Worm (Caenorhabditis elegans) whole organism, early embryonic: ENCODE data around the gene vars-1.
A peak's percentile ranks its signal among the peaks of the same experiment; 100 is the strongest.

Experiments used
- B0310.2 ChIP-seq: sonication (generic microtip); optimal IDR thresholded peaks from 2 replicates; lab custom pipeline; 2016; ENCODE audit warnings: mild to moderate bottlenecking, missing genetic modification characterization, missing compliant biosample characterization
- F13C5.2 ChIP-seq: sonication (generic microtip); optimal IDR thresholded peaks from 2 replicates; lab custom pipeline; 2017; ENCODE audit warnings: mild to moderate bottlenecking, missing genetic modification characterization, inconsistent platforms, missing compliant biosample characterization
- aly-1 ChIP-seq: sonication (generic microtip); optimal IDR thresholded peaks from 2 replicates; lab custom pipeline; 2016; ENCODE audit warnings: missing genetic modification characterization, missing compliant biosample characterization
- ama-1 ChIP-seq: fragments of 150-350 bp; optimal IDR thresholded peaks from 2 replicates; lab custom pipeline; 2014
- ceh-13 ChIP-seq: fragments of 200-800 bp; sonication (Bioruptor generic); optimal IDR thresholded peaks from 2 replicates; lab custom pipeline; 2018; ENCODE audit warnings: mild to moderate bottlenecking, missing genetic modification characterization, missing compliant biosample characterization
- ceh-36 ChIP-seq: sonication (generic microtip); optimal IDR thresholded peaks from 2 replicates; lab custom pipeline; 2016; ENCODE audit warnings: missing genetic modification characterization, inconsistent platforms, missing compliant biosample characterization
- ets-7 ChIP-seq: sonication (generic microtip); optimal IDR thresholded peaks from 2 replicates; lab custom pipeline; 2016; ENCODE audit warnings: missing genotype, missing genetic modification characterization, missing compliant biosample characterization
- flt-1 ChIP-seq: fragments of 200-800 bp; sonication (Bioruptor generic); IDR thresholded peaks from 2 replicates; pipeline ENCODE4 v1.3.6; 2022; ENCODE audit warnings: missing genetic modification characterization, missing compliant biosample characterization
- hmbx-1 ChIP-seq: sonication (generic microtip); optimal IDR thresholded peaks from 2 replicates; lab custom pipeline; 2016; ENCODE audit warnings: mild to moderate bottlenecking, missing genetic modification characterization, missing compliant biosample characterization
- hmg-4 ChIP-seq: fragments of 200-800 bp; sonication (Bioruptor generic); optimal IDR thresholded peaks from 2 replicates; lab custom pipeline; 2018; ENCODE audit warnings: mild to moderate bottlenecking, missing genetic modification characterization, missing compliant biosample characterization
- hnd-1 ChIP-seq: sonication (generic microtip); optimal IDR thresholded peaks from 2 replicates; lab custom pipeline; 2016; ENCODE audit warnings: missing genetic modification characterization, missing compliant biosample characterization
- pes-1 ChIP-seq: fragments of 200-800 bp; sonication (Bioruptor generic); IDR thresholded peaks from 2 replicates; pipeline ENCODE4 v1.3.6; 2022; ENCODE audit warnings: missing genetic modification reagents, missing genetic modification characterization, missing compliant biosample characterization
- scrt-1 ChIP-seq: fragments of 200-800 bp; sonication (Bioruptor generic); IDR thresholded peaks from 2 replicates; pipeline ENCODE4 v1.3.6; 2022; ENCODE audit warnings: missing genetic modification characterization, missing compliant biosample characterization
- sea-1 ChIP-seq: fragments of 200-800 bp; sonication (Bioruptor generic); conservative IDR thresholded peaks from 2 replicates; pipeline ENCODE4 v1.3.6; 2022; ENCODE audit warnings: missing genetic modification characterization, missing compliant biosample characterization
- tbx-11 ChIP-seq: fragments of 200-800 bp; sonication (Bioruptor generic); IDR thresholded peaks from 2 replicates; pipeline ENCODE4 v1.3.6; 2022; ENCODE audit warnings: missing genetic modification characterization, missing compliant biosample characterization
- tbx-37 ChIP-seq: fragments of 200-800 bp; sonication (Bioruptor generic); conservative IDR thresholded peaks from 2 replicates; pipeline ENCODE4 v1.3.6; 2022; ENCODE audit warnings: missing genetic modification reagents, missing genetic modification characterization, missing compliant biosample characterization
- tra-4 ChIP-seq: sonication (generic microtip); optimal IDR thresholded peaks from 2 replicates; lab custom pipeline; 2017; ENCODE audit warnings: missing genetic modification characterization, missing compliant biosample characterization

Gene vars-1

DNA sequence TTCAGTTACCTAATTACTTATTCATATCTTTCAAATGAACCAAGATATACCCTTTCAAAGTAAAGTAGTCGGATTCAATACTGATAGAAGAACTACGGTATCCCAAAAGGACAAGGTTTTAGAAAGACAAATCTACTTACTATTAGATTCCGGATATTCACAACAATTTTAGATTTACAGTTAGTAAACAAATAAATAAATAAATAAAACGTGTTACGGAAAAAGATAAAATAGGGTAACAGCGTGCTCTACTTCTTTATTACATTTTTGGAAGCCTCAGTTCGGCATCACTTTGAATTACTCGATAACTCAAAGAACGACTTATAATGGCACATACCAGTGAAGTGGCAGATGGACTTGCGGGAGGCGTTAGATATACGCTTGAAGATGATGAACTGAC, 26.2 kb upstream of the vars-1 start, which contains the start of gene Y97E10AR.8:
TSS of gene Y97E10AR.8 (plus strand) at position 301 of the 400 bp plus-strand sequence.
- TF ChIP-seq hmg-4 (GFP tag; lab: Kevin White, UChicago) = no peak
- no peak for TF ChIP-seq tbx-37
- TF ChIP-seq ceh-13 = no peak
- TF ChIP-seq tbx-11 (GFP tag; lab: Robert Waterston, UW) = no peak
- TF ChIP-seq ets-7 = no peak

DNA sequence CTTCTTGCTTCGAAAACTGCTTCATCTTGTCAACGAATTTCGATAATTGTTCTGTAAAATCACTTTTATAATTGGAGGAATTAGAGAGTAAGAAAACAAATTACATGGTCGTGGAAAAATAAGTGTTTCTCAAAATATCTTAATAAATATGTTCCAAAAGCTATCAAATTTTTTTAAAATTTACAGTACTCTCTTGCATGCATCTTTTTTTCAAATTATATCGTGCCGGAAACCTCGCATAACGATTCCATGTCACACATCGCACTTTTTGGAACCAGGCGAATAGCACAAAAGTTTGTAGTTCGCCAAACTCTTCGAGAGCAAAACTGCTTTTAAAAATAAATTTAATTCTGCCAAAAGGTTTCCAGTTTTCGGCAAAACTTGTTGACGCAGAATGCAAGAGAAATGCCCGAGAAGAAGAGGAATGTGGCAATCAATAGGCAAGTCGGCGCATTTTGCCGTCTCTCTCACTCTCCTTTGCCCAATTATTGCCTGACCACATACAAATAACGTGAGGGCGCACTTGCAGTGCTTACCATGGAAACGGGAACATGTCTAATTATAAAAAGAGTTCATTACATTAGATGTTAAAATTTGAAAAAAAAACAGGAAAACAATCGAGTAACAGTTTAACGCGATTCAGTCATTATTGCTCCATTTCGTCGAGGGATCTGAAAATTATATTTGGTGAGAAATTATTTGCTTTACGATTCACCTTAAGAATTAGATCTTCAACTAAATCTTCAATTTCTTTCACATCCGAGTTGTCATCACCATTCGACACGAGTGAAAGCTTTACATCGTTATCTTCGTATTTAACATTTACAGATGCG, 23.5 kb upstream of the vars-1 start, which contains the start of gene Y97E10AR.3:
TSS of gene Y97E10AR.3 (minus strand) at position 51 of the 833 bp plus-strand sequence.
- TF ChIP-seq hmbx-1 (tag; lab: Kevin White, UChicago) = no peak
- TF ChIP-seq scrt-1 (GFP tag; lab: Robert Waterston, UW) = no peak
- TF ChIP-seq ama-1 (lab: Kevin White, UChicago) = no peak
- TF ChIP-seq aly-1 (tag; lab: Kevin White, UChicago) = no peak
- TF ChIP-seq tbx-11 (GFP tag; lab: Robert Waterston, UW) = no peak
- no peak for TF ChIP-seq ceh-13
- TF ChIP-seq tbx-37 = no peak
- no peak for TF ChIP-seq ceh-36 (tag; lab: Kevin White, UChicago)
- TF ChIP-seq pes-1 (GFP tag; lab: Robert Waterston, UW) = no peak
- no peak for TF ChIP-seq hmg-4 (GFP tag; lab: Kevin White, UChicago)
- TF ChIP-seq hnd-1 (tag; lab: Kevin White, UChicago) = no peak
- TF ChIP-seq ets-7 = no peak
- TF ChIP-seq F13C5.2 = no peak
- no peak for TF ChIP-seq flt-1 (GFP tag; lab: Robert Waterston, UW)
- TF ChIP-seq B0310.2 (tag; lab: Kevin White, UChicago) = no peak
- TF ChIP-seq sea-1 (GFP tag; lab: Robert Waterston, UW) = no peak
- TF ChIP-seq tra-4 (tag; lab: Kevin White, UChicago) = no peak

DNA sequence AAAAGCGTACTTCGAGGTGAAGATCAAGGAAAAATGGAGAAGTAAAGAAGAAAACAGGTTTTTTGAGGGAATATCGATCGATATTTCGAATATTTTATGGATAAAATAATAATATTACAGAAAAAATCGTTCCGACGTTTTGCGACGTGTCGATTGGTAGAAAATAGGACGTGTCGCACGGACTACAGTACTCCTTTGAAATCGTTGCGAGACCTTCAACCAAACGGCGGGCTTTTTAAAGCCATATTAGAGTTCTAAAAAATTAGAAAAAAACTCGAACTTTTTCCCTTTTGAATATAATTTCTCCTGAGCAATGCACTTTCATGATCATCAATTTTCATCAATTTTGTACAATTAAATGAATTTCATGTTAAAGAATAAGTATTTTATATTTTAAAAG, 21.1 kb upstream of the vars-1 start, which contains the start of gene Y97E10AR.4:
TSS of gene Y97E10AR.4 (minus strand) at position 131 of the 400 bp plus-strand sequence.
- TF ChIP-seq ama-1 (lab: Kevin White, UChicago) = no peak
- no peak for TF ChIP-seq scrt-1 (GFP tag; lab: Robert Waterston, UW)
- TF ChIP-seq ceh-36 (tag; lab: Kevin White, UChicago) = no peak
- TF ChIP-seq sea-1 (GFP tag; lab: Robert Waterston, UW) = no peak
- TF ChIP-seq pes-1 (GFP tag; lab: Robert Waterston, UW) = no peak
- TF ChIP-seq hmg-4 (GFP tag; lab: Kevin White, UChicago) = no peak
- TF ChIP-seq B0310.2 (tag; lab: Kevin White, UChicago) = no peak
- no peak for TF ChIP-seq tra-4 (tag; lab: Kevin White, UChicago)
- TF ChIP-seq ets-7 = no peak
- no peak for TF ChIP-seq F13C5.2
- TF ChIP-seq aly-1 (tag; lab: Kevin White, UChicago) = no peak
- TF ChIP-seq ceh-13 = no peak
- no peak for TF ChIP-seq hmbx-1 (tag; lab: Kevin White, UChicago)
- no peak for TF ChIP-seq hnd-1 (tag; lab: Kevin White, UChicago)
- no peak for TF ChIP-seq tbx-11 (GFP tag; lab: Robert Waterston, UW)
- TF ChIP-seq tbx-37 = no peak

DNA sequence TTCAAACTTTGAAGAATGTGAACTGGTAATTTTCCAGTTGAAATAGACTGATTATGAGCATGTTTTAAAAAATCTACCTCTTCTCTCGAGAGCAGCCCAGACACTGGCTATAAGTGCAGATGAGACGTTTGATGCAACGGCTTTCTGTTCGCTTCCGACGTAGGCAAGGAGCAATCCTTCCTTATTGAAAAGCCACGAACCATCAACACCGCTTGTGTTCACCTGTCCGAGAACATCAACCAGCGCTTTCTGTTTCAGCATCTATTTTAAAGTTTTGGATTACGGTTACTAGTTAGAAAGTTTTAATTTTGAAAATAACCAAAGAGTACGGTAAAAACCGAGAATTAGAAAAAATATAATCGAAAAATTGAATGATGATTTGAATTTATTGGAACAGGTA, 20.4 kb upstream of the vars-1 start, which contains the start of gene lmtr-2:
TSS of gene lmtr-2 (minus strand) at position 261 of the 400 bp plus-strand sequence.
- no peak for TF ChIP-seq ceh-36 (tag; lab: Kevin White, UChicago)
- no peak for TF ChIP-seq tbx-37
- TF ChIP-seq flt-1 (GFP tag; lab: Robert Waterston, UW) = no peak
- TF ChIP-seq hnd-1 (tag; lab: Kevin White, UChicago) = no peak
- TF ChIP-seq sea-1 (GFP tag; lab: Robert Waterston, UW) = no peak
- TF ChIP-seq ama-1 (lab: Kevin White, UChicago) = peak; percentile 39
- TF ChIP-seq ets-7 = no peak
- no peak for TF ChIP-seq F13C5.2

DNA sequence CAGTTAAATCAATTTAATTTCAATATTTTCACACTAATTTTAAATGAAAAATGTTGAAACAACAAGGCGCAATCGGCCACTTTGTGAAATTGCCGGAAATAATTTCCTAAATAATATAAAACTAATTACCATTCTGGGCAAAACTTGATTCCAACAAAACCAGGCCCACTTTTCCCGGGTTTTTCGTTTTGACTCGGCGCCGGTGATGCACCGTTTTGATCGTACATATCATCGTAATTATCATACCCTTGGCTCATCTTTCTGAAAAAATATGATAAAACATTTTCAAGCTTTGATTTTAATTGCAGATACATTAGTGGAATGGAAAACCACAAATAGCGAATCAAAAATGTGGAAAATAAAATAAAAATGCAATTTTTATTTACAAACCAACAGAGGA, 19.2 kb upstream of the vars-1 start, which contains the start of gene rpb-9:
TSS of gene rpb-9 (minus strand) at position 314 of the 400 bp plus-strand sequence.
- TF ChIP-seq B0310.2 (tag; lab: Kevin White, UChicago) (no peak), tbx-11 (GFP tag; lab: Robert Waterston, UW) (no peak), ceh-36 (tag; lab: Kevin White, UChicago) (no peak), sea-1 (GFP tag; lab: Robert Waterston, UW) (no peak), ets-7 (no peak), hmbx-1 (tag; lab: Kevin White, UChicago) (no peak), F13C5.2 (no peak), hmg-4 (GFP tag; lab: Kevin White, UChicago) (no peak), tra-4 (tag; lab: Kevin White, UChicago) (no peak), tbx-37 (no peak)

DNA sequence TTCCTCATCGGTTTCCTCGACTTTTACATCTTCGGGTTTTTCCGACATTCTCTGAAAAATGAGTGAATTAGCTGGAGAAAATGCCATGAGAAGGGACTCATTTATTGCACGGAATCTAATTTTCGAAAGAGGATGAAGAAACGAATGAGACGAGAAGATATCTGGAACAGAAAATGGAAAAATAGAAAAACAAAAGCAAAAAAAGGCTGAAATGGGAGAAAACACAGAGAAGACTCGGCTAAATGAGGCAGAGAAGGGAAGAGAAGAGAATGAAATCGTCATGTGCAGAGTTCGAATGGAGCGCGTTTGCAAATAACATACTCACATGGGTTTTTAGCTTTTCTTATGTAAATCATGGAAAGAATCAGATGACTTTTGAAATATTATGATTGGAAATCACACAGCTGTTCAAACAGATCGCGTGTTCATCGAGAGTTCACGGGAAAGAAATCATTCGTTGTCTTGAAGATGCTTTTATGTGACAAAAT, 17.3 kb upstream of the vars-1 start, which contains the start of gene Y97E10AR.6:
TSS of gene Y97E10AR.6 (minus strand) at position 51 of the 488 bp plus-strand sequence.
- TF ChIP-seq flt-1 (GFP tag; lab: Robert Waterston, UW) = no peak
- TF ChIP-seq sea-1 (GFP tag; lab: Robert Waterston, UW) = no peak
- no peak for TF ChIP-seq ama-1 (lab: Kevin White, UChicago)
- TF ChIP-seq tra-4 (tag; lab: Kevin White, UChicago) = no peak
- TF ChIP-seq hmbx-1 (tag; lab: Kevin White, UChicago) = no peak
- no peak for TF ChIP-seq tbx-37
- TF ChIP-seq hnd-1 (tag; lab: Kevin White, UChicago) = no peak
- TF ChIP-seq F13C5.2 = no peak
- no peak for TF ChIP-seq ceh-13
- TF ChIP-seq ets-7 = no peak
- no peak for TF ChIP-seq aly-1 (tag; lab: Kevin White, UChicago)
- TF ChIP-seq scrt-1 (GFP tag; lab: Robert Waterston, UW) = no peak
- no peak for TF ChIP-seq pes-1 (GFP tag; lab: Robert Waterston, UW)
- no peak for TF ChIP-seq tbx-11 (GFP tag; lab: Robert Waterston, UW)
- no peak for TF ChIP-seq B0310.2 (tag; lab: Kevin White, UChicago)
